Fruit fly (Drosophila melanogaster) whole organism, embryonic: Measurements from ENCODE around the gene Hinfp.
A peak's percentile ranks its signal among the peaks of the same experiment; 100 is the strongest.

Source experiments
- Abd-B ChIP-seq: fragments of 200-800 bp; sonication (Bioruptor generic); optimal IDR thresholded peaks from 2 replicates; lab custom pipeline; 2018; ENCODE audit warnings: missing biosample characterization, mild to moderate bottlenecking, missing genetic modification characterization, moderate library complexity
- Aef1 ChIP-seq: fragments of 200-800 bp; sonication (Bioruptor generic); IDR thresholded peaks from 3 replicates; pipeline ENCODE4 v1.3.6; 2022; ENCODE audit warnings: missing biosample characterization, missing genetic modification characterization
- Blimp-1 ChIP-seq: fragments of 200-800 bp; sonication (Bioruptor generic); optimal IDR thresholded peaks from 3 replicates; lab custom pipeline; 2018; ENCODE audit warnings: missing biosample characterization, missing genetic modification characterization, mild to moderate bottlenecking, moderate library complexity, missing genetic modification reagents
- CG11398 ChIP-seq: fragments of 200-800 bp; sonication (Bioruptor generic); optimal IDR thresholded peaks from 2 replicates; lab custom pipeline; 2016; ENCODE audit warnings: missing biosample characterization, missing genetic modification characterization
- CG13424 ChIP-seq: fragments of 200-800 bp; sonication (Bioruptor generic); optimal IDR thresholded peaks from 2 replicates; lab custom pipeline; 2019; ENCODE audit warnings: missing biosample characterization, mild to moderate bottlenecking, missing genetic modification characterization, moderate library complexity
- CG14667 ChIP-seq: fragments of 200-800 bp; sonication (Bioruptor generic); IDR thresholded peaks from 2 replicates; pipeline ENCODE4 v1.3.6; 2022; ENCODE audit warnings: missing biosample characterization, missing genetic modification characterization
- CG15011 ChIP-seq: fragments of 200-800 bp; sonication (Bioruptor generic); optimal IDR thresholded peaks from 3 replicates; lab custom pipeline; 2018; ENCODE audit warnings: missing biosample characterization, mild to moderate bottlenecking, missing genetic modification characterization
- CG15479 ChIP-seq: fragments of 200-800 bp; sonication (Bioruptor generic); optimal IDR thresholded peaks from 3 replicates; lab custom pipeline; 2019; ENCODE audit warnings: missing biosample characterization, mild to moderate bottlenecking, missing genetic modification characterization, moderate library complexity
- CG1647 ChIP-seq: fragments of 200-800 bp; sonication (Bioruptor generic); optimal IDR thresholded peaks from 3 replicates; lab custom pipeline; 2016; ENCODE audit warnings: missing biosample characterization, missing genetic modification characterization
- CG16779 ChIP-seq: fragments of 200-800 bp; sonication (Bioruptor generic); IDR thresholded peaks from 2 replicates; pipeline ENCODE4 v1.3.6; 2022; ENCODE audit warnings: missing biosample characterization, missing genetic modification characterization
- CG16863 ChIP-seq: fragments of 200-800 bp; sonication (Bioruptor generic); optimal IDR thresholded peaks from 3 replicates; lab custom pipeline; 2016; ENCODE audit warnings: missing biosample characterization, missing genetic modification characterization
- CG17912 ChIP-seq: fragments of 200-800 bp; sonication (Bioruptor generic); optimal IDR thresholded peaks from 2 replicates; lab custom pipeline; 2018; ENCODE audit warnings: missing biosample characterization, mild to moderate bottlenecking, missing genetic modification characterization
- CG2199 ChIP-seq: fragments of 200-800 bp; sonication (Bioruptor generic); IDR thresholded peaks from 3 replicates; pipeline ENCODE4 v1.3.6; 2022; ENCODE audit warnings: missing biosample characterization, missing genetic modification characterization
- CG34422 ChIP-seq: fragments of 200-800 bp; sonication (Bioruptor generic); IDR thresholded peaks from 3 replicates; pipeline ENCODE4 v1.3.6; 2022; ENCODE audit warnings: missing biosample characterization, missing genetic modification characterization
- CG3838 ChIP-seq: fragments of 200-800 bp; sonication (Bioruptor generic); optimal IDR thresholded peaks from 3 replicates; lab custom pipeline; 2016; ENCODE audit warnings: missing biosample characterization, missing genetic modification characterization
- CG4730 ChIP-seq: fragments of 200-800 bp; sonication (Bioruptor generic); IDR thresholded peaks from 2 replicates; pipeline ENCODE4 v1.3.6; 2022; ENCODE audit warnings: missing biosample characterization, missing genetic modification characterization
- CG4854 ChIP-seq: fragments of 200-800 bp; sonication (Bioruptor generic); optimal IDR thresholded peaks from 2 replicates; lab custom pipeline; 2016; ENCODE audit warnings: missing biosample characterization, missing genetic modification characterization, inconsistent platforms
- CG6272 ChIP-seq: fragments of 200-800 bp; sonication (Bioruptor generic); IDR thresholded peaks from 2 replicates; pipeline ENCODE4 v1.3.6; 2022; ENCODE audit warnings: missing biosample characterization, missing genetic modification characterization
- CG8089 ChIP-seq: fragments of 200-800 bp; sonication (Bioruptor generic); optimal IDR thresholded peaks from 3 replicates; lab custom pipeline; 2016; ENCODE audit warnings: missing biosample characterization, missing genetic modification characterization
- H15 ChIP-seq: fragments of 200-800 bp; sonication (Bioruptor generic); IDR thresholded peaks from 3 replicates; pipeline ENCODE4 v1.3.6; 2022; ENCODE audit warnings: missing biosample characterization, missing genetic modification characterization
- Hr78 ChIP-seq, 2 experiments: fragments of 200-800 bp in 1 of 2; fragments of >200 bp in 1 of 2; sonication (Bioruptor generic) in 1 of 2; optimal IDR thresholded peaks; 2 replicates each; lab custom pipeline; 2017 to 2019; ENCODE audit warnings: missing biosample characterization in 2 of 2, missing genetic modification characterization in 2 of 2, mild to moderate bottlenecking in 1 of 2, moderate library complexity in 1 of 2
- Lim3 ChIP-seq: fragments of 200-800 bp; sonication (Bioruptor generic); IDR thresholded peaks from 2 replicates; pipeline ENCODE4 v1.3.6; 2022; ENCODE audit warnings: missing biosample characterization, missing genetic modification characterization
- Max ChIP-seq: fragments of 200-800 bp; sonication (Bioruptor generic); optimal IDR thresholded peaks from 2 replicates; lab custom pipeline; 2016; ENCODE audit warnings: missing biosample characterization, mild to moderate bottlenecking, missing genetic modification characterization
- NK7.1 ChIP-seq: fragments of 200-800 bp; sonication (Bioruptor generic); optimal IDR thresholded peaks from 3 replicates; lab custom pipeline; 2016; ENCODE audit warnings: missing biosample characterization, missing genetic modification characterization
- Sry-δ ChIP-seq: fragments of 200-800 bp; sonication (Bioruptor generic); optimal IDR thresholded peaks from 2 replicates; lab custom pipeline; 2016; ENCODE audit warnings: missing biosample characterization, missing genetic modification characterization
- Tbp ChIP-seq: fragments of >200 bp; optimal IDR thresholded peaks from 2 replicates; lab custom pipeline; 2018; ENCODE audit warnings: missing biosample characterization, missing genetic modification characterization
- Vsx1 ChIP-seq: fragments of 200-800 bp; sonication (Bioruptor generic); optimal IDR thresholded peaks from 2 replicates; lab custom pipeline; 2017; ENCODE audit warnings: missing biosample characterization, mild to moderate bottlenecking, missing genetic modification characterization, missing genetic modification reagents
- Xbp1 ChIP-seq: fragments of 200-800 bp; sonication (Bioruptor generic); optimal IDR thresholded peaks from 3 replicates; lab custom pipeline; 2016; ENCODE audit warnings: missing biosample characterization, mild to moderate bottlenecking, missing genetic modification characterization
- Xrp1 ChIP-seq: fragments of 200-800 bp; sonication (Bioruptor generic); IDR thresholded peaks from 2 replicates; pipeline ENCODE4 v1.3.6; 2022; ENCODE audit warnings: missing biosample characterization, missing genetic modification characterization
- bcd ChIP-seq: fragments of 200-800 bp; sonication (Bioruptor generic); optimal IDR thresholded peaks from 2 replicates; lab custom pipeline; 2017; ENCODE audit warnings: missing biosample characterization, mild to moderate bottlenecking, missing genetic modification characterization
- cad ChIP-seq: fragments of >200 bp; optimal IDR thresholded peaks from 2 replicates; lab custom pipeline; 2017; ENCODE audit warnings: missing biosample characterization, missing genetic modification characterization
- crp ChIP-seq, 2 experiments: fragments of 200-800 bp; sonication (Bioruptor generic); optimal IDR thresholded peaks; 2 replicates in 1 of 2; 3 replicates in 1 of 2; lab custom pipeline; 2017; ENCODE audit warnings: missing biosample characterization in 2 of 2, missing genetic modification characterization in 2 of 2, mild to moderate bottlenecking in 1 of 2, moderate library complexity in 1 of 2
- ewg ChIP-seq: fragments of 200-800 bp; sonication (Bioruptor generic); optimal IDR thresholded peaks from 3 replicates; lab custom pipeline; 2017; ENCODE audit warnings: mild to moderate bottlenecking, missing biosample characterization, missing genetic modification reagents, missing genetic modification characterization
- fd3F ChIP-seq: fragments of 200-800 bp; sonication (Bioruptor generic); optimal IDR thresholded peaks from 2 replicates; lab custom pipeline; 2018; ENCODE audit warnings: missing biosample characterization, mild to moderate bottlenecking, missing genetic modification characterization, moderate library complexity
- fd64A ChIP-seq: fragments of 200-800 bp; sonication (Bioruptor generic); optimal IDR thresholded peaks from 3 replicates; lab custom pipeline; 2018; ENCODE audit warnings: missing biosample characterization, mild to moderate bottlenecking, missing genetic modification characterization
- gcm ChIP-seq: fragments of 200-800 bp; sonication (Bioruptor generic); optimal IDR thresholded peaks from 2 replicates; lab custom pipeline; 2019; ENCODE audit warnings: missing biosample characterization, mild to moderate bottlenecking, missing genetic modification characterization, moderate library complexity
- grn ChIP-seq: fragments of 200-800 bp; sonication (Bioruptor generic); optimal IDR thresholded peaks from 3 replicates; lab custom pipeline; 2017; ENCODE audit warnings: missing biosample characterization, missing genetic modification characterization
- gsb-n ChIP-seq: fragments of 200-800 bp; sonication (Bioruptor generic); optimal IDR thresholded peaks from 3 replicates; lab custom pipeline; 2018; ENCODE audit warnings: missing biosample characterization, mild to moderate bottlenecking, missing genetic modification characterization
- her ChIP-seq: fragments of 200-800 bp; sonication (Bioruptor generic); optimal IDR thresholded peaks from 2 replicates; lab custom pipeline; 2016; ENCODE audit warnings: missing biosample characterization, missing genetic modification characterization
- ind ChIP-seq: fragments of 200-800 bp; sonication (Bioruptor generic); optimal IDR thresholded peaks from 3 replicates; lab custom pipeline; 2016; ENCODE audit warnings: missing biosample characterization, missing genetic modification characterization
- kni ChIP-seq: fragments of 200-800 bp; sonication (Bioruptor generic); optimal IDR thresholded peaks from 3 replicates; lab custom pipeline; 2017; ENCODE audit warnings: mild to moderate bottlenecking, missing biosample characterization, missing genetic modification reagents, missing genetic modification characterization
- lab ChIP-seq: fragments of 200-800 bp; sonication (Bioruptor generic); optimal IDR thresholded peaks from 3 replicates; lab custom pipeline; 2017; ENCODE audit warnings: missing biosample characterization, missing genetic modification characterization, mild to moderate bottlenecking, moderate library complexity, missing genetic modification reagents
- lbe ChIP-seq: fragments of 200-800 bp; sonication (Bioruptor generic); optimal IDR thresholded peaks from 2 replicates; lab custom pipeline; 2016; ENCODE audit warnings: missing biosample characterization, mild to moderate bottlenecking, missing genetic modification characterization
- lilli ChIP-seq: fragments of 200-800 bp; sonication (Bioruptor generic); optimal IDR thresholded peaks from 3 replicates; lab custom pipeline; 2016; ENCODE audit warnings: missing biosample characterization, missing genetic modification characterization
- lov ChIP-seq, 2 experiments: fragments of 200-800 bp in 1 of 2; fragments of >200 bp in 1 of 2; sonication (Bioruptor generic) in 1 of 2; IDR thresholded peaks in 1 of 2; optimal IDR thresholded peaks in 1 of 2; 2 replicates in 1 of 2; 3 replicates in 1 of 2; pipeline versions ENCODE4 v1.3.6 to Lab custom; 2017 to 2022; ENCODE audit warnings: missing biosample characterization in 1 of 2, missing genetic modification characterization in 1 of 2
- salm ChIP-seq: fragments of 200-800 bp; sonication (Bioruptor generic); optimal IDR thresholded peaks from 2 replicates; lab custom pipeline; 2018; ENCODE audit warnings: missing biosample characterization, mild to moderate bottlenecking, missing genetic modification characterization
- sna ChIP-seq: fragments of 200-800 bp; sonication (Bioruptor generic); IDR thresholded peaks from 2 replicates; pipeline ENCODE4 v1.3.6; 2022; ENCODE audit warnings: missing biosample characterization, missing genetic modification characterization; ENCODE audit not compliant: partially characterized antibody
- tna ChIP-seq: fragments of 200-800 bp; sonication (Bioruptor generic); IDR thresholded peaks from 2 replicates; pipeline ENCODE4 v1.3.6; 2022; ENCODE audit warnings: missing biosample characterization, missing genetic modification characterization; ENCODE audit not compliant: partially characterized antibody
- usp ChIP-seq: fragments of >200 bp; optimal IDR thresholded peaks from 2 replicates; lab custom pipeline; 2017; ENCODE audit warnings: missing biosample characterization, missing genetic modification characterization

The Hinfp gene

dm6 chrX:655492-656379, 30.4 kb downstream of the Hinfp start, which contains the start of the genes Hmt4-20 and SkpA (continued):
- no peak for TF ChIP-seq CG16779 (GFP tag; lab: Robert Waterston, UW)
- no peak for TF ChIP-seq Aef1 (GFP tag; lab: Robert Waterston, UW)
- no peak for TF ChIP-seq gsb-n (tag; lab: Kevin White, UChicago)
- TF ChIP-seq Max (GFP tag; lab: Kevin White, UChicago): no peak
- TF ChIP-seq kni: no peak
- no peak for TF ChIP-seq NK7.1 (GFP tag; lab: Kevin White, UChicago)
- no peak for TF ChIP-seq CG4854 (GFP tag; lab: Kevin White, UChicago)
- TF ChIP-seq Sry-δ: peak; percentile 99
- TF ChIP-seq lov (optimal IDR thresholded peaks at IDR 0.05; lab: Kevin White, UChicago): no peak
- TF ChIP-seq lov (GFP tag; IDR thresholded peaks at IDR 0.05; lab: Robert Waterston, UW): no peak
- TF ChIP-seq Xrp1 (GFP tag; lab: Robert Waterston, UW): no peak
- no peak for TF ChIP-seq crp (GFP tag; optimal IDR thresholded peaks at IDR 0.05; lab: Kevin White, UChicago)
- no peak for TF ChIP-seq Vsx1 (GFP tag; lab: Kevin White, UChicago)
- no peak for TF ChIP-seq CG13424
- TF ChIP-seq cad (GFP tag; lab: Kevin White, UChicago): no peak
- no peak; the same call in 2 of the 3 replicates for TF ChIP-seq CG34422 (GFP tag; lab: Robert Waterston, UW)
- TF ChIP-seq lab (GFP tag; lab: Kevin White, UChicago): no peak
- TF ChIP-seq Lim3: no peak
- TF ChIP-seq CG2199: no peak
- TF ChIP-seq Hr78 (GFP tag; optimal IDR thresholded peaks at IDR 0.05; lab: Kevin White, UChicago): no peak
- TF ChIP-seq CG16863: no peak
- no peak for TF ChIP-seq CG15011 (GFP tag; lab: Kevin White, UChicago)
- TF ChIP-seq CG3838 (GFP tag; lab: Kevin White, UChicago): no peak
- no peak for TF ChIP-seq H15 (GFP tag; lab: Robert Waterston, UW)
- TF ChIP-seq Abd-B (GFP tag; lab: Kevin White, UChicago): peak; percentile 42
- TF ChIP-seq CG15479 (GFP tag; lab: Kevin White, UChicago): no peak
- no peak for TF ChIP-seq CG14667 (GFP tag; lab: Robert Waterston, UW)
- TF ChIP-seq sna: peak; percentile 85
- no peak for TF ChIP-seq CG1647 (GFP tag; lab: Kevin White, UChicago)
- no peak for TF ChIP-seq lbe (GFP tag; lab: Kevin White, UChicago)
- TF ChIP-seq ewg (GFP tag; lab: Kevin White, UChicago): peak; percentile 14
- TF ChIP-seq Xbp1 (GFP tag; lab: Kevin White, UChicago): no peak
- TF ChIP-seq CG11398 (GFP tag; lab: Kevin White, UChicago): no peak
- TF ChIP-seq fd64A (GFP tag; lab: Kevin White, UChicago): no peak
- peak; percentile 12 for TF ChIP-seq bcd (GFP tag; lab: Kevin White, UChicago)
- TF ChIP-seq CG6272 (GFP tag; lab: Robert Waterston, UW): peak; percentile 36; the same call in 1 of the 2 replicates
- peak; percentile 85 for TF ChIP-seq tna (GFP tag; lab: Robert Waterston, UW)
- no peak for TF ChIP-seq lilli (GFP tag; lab: Kevin White, UChicago)
- no peak for TF ChIP-seq gcm (GFP tag; lab: Kevin White, UChicago)
- no peak for TF ChIP-seq Tbp (GFP tag; lab: Kevin White, UChicago)
- no peak for TF ChIP-seq Blimp-1 (GFP tag; lab: Kevin White, UChicago)
- no peak for TF ChIP-seq usp (GFP tag; lab: Kevin White, UChicago)
- TF ChIP-seq CG4730 (GFP tag; lab: Robert Waterston, UW): no peak
- TF ChIP-seq ind: no peak
- no peak for TF ChIP-seq CG17912 (GFP tag; lab: Kevin White, UChicago)
- no peak for TF ChIP-seq salm (tag; lab: Kevin White, UChicago)
- no peak for TF ChIP-seq fd3F (GFP tag; lab: Kevin White, UChicago)
- no peak for TF ChIP-seq her (GFP tag; lab: Kevin White, UChicago)
- no peak for TF ChIP-seq grn (GFP tag; lab: Kevin White, UChicago)
- no peak for TF ChIP-seq CG8089 (GFP tag; lab: Kevin White, UChicago)
